Fruit fly (Drosophila melanogaster): ENCODE data around the gene BigH1.

Gene BigH1

DNA sequence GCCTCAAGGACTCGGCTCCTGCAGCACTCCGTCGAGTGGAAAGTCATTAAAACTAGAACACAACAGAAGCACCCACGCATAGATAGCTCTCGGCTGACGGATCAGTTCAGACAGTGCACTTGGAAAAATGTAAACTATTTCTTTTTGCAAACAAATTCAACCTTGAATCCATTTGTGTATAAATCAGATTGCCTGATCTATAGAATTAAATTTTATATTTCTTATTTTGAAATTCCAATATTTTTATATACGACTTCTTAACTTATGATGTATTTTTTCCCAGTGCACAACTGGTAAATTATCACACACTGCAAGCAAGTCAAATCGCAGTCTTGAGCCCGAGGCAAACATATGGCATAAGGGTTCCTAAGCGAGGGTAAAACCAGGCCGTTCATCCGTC lies 11.5 kb downstream of the BigH1 start (continued):
- TF ChIP-seq Dip2 (GFP tag; IDR thresholded peaks at IDR 0.05) = no peak
- TF ChIP-seq Dek (tag; optimal IDR thresholded peaks at IDR 0.05) = no peak
- TF ChIP-seq fd102C (GFP tag; optimal IDR thresholded peaks at IDR 0.05) = peak; percentile 84
- TF ChIP-seq CG6683 (GFP tag; optimal IDR thresholded peaks at IDR 0.05) = no peak
- no peak for TF ChIP-seq CG1647 (GFP tag; optimal IDR thresholded peaks at IDR 0.05)
- TF ChIP-seq CG3838 (GFP tag; optimal IDR thresholded peaks at IDR 0.05) = no peak
- peak; percentile 54; the same call in 2 of the 3 replicates for TF ChIP-seq gce (GFP tag; IDR thresholded peaks at IDR 0.05)
- no peak for TF ChIP-seq fd3F (GFP tag; optimal IDR thresholded peaks at IDR 0.05)
- no peak for TF ChIP-seq kni (GFP tag; optimal IDR thresholded peaks at IDR 0.05)
- no peak for TF ChIP-seq CG17912 (GFP tag; optimal IDR thresholded peaks at IDR 0.05)
- no peak for TF ChIP-seq hbn (GFP tag; IDR thresholded peaks at IDR 0.05; ENCODE audit: partially characterized antibody)
- TF ChIP-seq lab (GFP tag; optimal IDR thresholded peaks at IDR 0.05) = no peak
- no peak for TF ChIP-seq BtbVII (GFP tag; optimal IDR thresholded peaks at IDR 0.05)
- peak; percentile 35 for TF ChIP-seq org-1 (GFP tag; optimal IDR thresholded peaks at IDR 0.05)
- TF ChIP-seq CG18619 (GFP tag; optimal IDR thresholded peaks at IDR 0.05) = no peak
- no peak for TF ChIP-seq CG2129 (GFP tag; IDR thresholded peaks at IDR 0.05; ENCODE audit: partially characterized antibody)
- no peak for TF ChIP-seq CG10565 (GFP tag; optimal IDR thresholded peaks at IDR 0.05)
- TF ChIP-seq dmrt11E (tag; optimal IDR thresholded peaks at IDR 0.05) = peak; percentile 89
- no peak for TF ChIP-seq CG4707 (GFP tag; optimal IDR thresholded peaks at IDR 0.05)
- TF ChIP-seq CG16863 (GFP tag; optimal IDR thresholded peaks at IDR 0.05) = peak; percentile 45
- no peak for TF ChIP-seq CG16779 (GFP tag; IDR thresholded peaks at IDR 0.05)
- TF ChIP-seq CG2116 (GFP tag; optimal IDR thresholded peaks at IDR 0.05) = no peak
- no peak for TF ChIP-seq amos (GFP tag; IDR thresholded peaks at IDR 0.05; ENCODE audit: partially characterized antibody)
- peak; percentile 51 for TF ChIP-seq CG8359 (GFP tag; optimal IDR thresholded peaks at IDR 0.05; ENCODE audit: borderline replicate concordance)
- TF ChIP-seq Blimp-1 (GFP tag; optimal IDR thresholded peaks at IDR 0.05) = peak; percentile 68
- peak; percentile 82 for TF ChIP-seq Six4 (GFP tag; optimal IDR thresholded peaks at IDR 0.05)
- peak; percentile 74 for TF ChIP-seq CG6813 (GFP tag; optimal IDR thresholded peaks at IDR 0.05)
- peak; percentile 51; the same call in 1 of the 3 replicates for TF ChIP-seq Optix (GFP tag; IDR thresholded peaks at IDR 0.05)
- TF ChIP-seq z (GFP tag; IDR thresholded peaks at IDR 0.05) = peak; percentile 51; the same call in 1 of the 3 replicates
- TF ChIP-seq pb (GFP tag; optimal IDR thresholded peaks at IDR 0.05) = no peak
- TF ChIP-seq B-H2 (GFP tag; optimal IDR thresholded peaks at IDR 0.05) = no peak
- TF ChIP-seq Ets65A (GFP tag) = peak; percentile 80
- no peak for TF ChIP-seq CG6654 (GFP tag; optimal IDR thresholded peaks at IDR 0.05)
- peak; percentile 38 to 51 for TF ChIP-seq dpn (GFP tag; optimal IDR thresholded peaks at IDR 0.05)
- TF ChIP-seq CG1233 (GFP tag; optimal IDR thresholded peaks at IDR 0.05) = peak; percentile 49
- TF ChIP-seq p53 (GFP tag; optimal IDR thresholded peaks at IDR 0.05) = no peak
- TF ChIP-seq schlank (tag; optimal IDR thresholded peaks at IDR 0.05) = no peak
- peak; percentile 16 for TF ChIP-seq pros (GFP tag; optimal IDR thresholded peaks at IDR 0.05)
- TF ChIP-seq CG4360 (GFP tag; IDR thresholded peaks at IDR 0.05) = peak; percentile 40; the same call in 1 of the 2 replicates
- TF ChIP-seq HLH54F (GFP tag; optimal IDR thresholded peaks at IDR 0.05) = no peak
- TF ChIP-seq tin (GFP tag; optimal IDR thresholded peaks at IDR 0.05) = peak; percentile 73
- no peak for TF ChIP-seq CG17802 (tag; optimal IDR thresholded peaks at IDR 0.05)
- TF ChIP-seq ato (GFP tag; IDR thresholded peaks at IDR 0.05; ENCODE audit: partially characterized antibody) = no peak
- TF ChIP-seq Nf-YC (tag; optimal IDR thresholded peaks at IDR 0.05) = no peak
- no peak for TF ChIP-seq al (GFP tag; IDR thresholded peaks at IDR 0.05)
- TF ChIP-seq CG9437 (GFP tag; optimal IDR thresholded peaks at IDR 0.05) = peak; percentile 18
- peak; percentile 67 for TF ChIP-seq Kr (GFP tag; optimal IDR thresholded peaks at IDR 0.05)
- TF ChIP-seq NfI (GFP tag; optimal IDR thresholded peaks at IDR 0.05) = no peak
- peak; percentile 94 for TF ChIP-seq zen (tag; optimal IDR thresholded peaks at IDR 0.05)
- TF ChIP-seq CG14710 (tag; optimal IDR thresholded peaks at IDR 0.05) = peak; percentile 82

Measured in whole organism, embryonic.